Worm (Caenorhabditis elegans): Measurements from ENCODE around the gene afmd-1.

afmd-1 gene

DNA sequence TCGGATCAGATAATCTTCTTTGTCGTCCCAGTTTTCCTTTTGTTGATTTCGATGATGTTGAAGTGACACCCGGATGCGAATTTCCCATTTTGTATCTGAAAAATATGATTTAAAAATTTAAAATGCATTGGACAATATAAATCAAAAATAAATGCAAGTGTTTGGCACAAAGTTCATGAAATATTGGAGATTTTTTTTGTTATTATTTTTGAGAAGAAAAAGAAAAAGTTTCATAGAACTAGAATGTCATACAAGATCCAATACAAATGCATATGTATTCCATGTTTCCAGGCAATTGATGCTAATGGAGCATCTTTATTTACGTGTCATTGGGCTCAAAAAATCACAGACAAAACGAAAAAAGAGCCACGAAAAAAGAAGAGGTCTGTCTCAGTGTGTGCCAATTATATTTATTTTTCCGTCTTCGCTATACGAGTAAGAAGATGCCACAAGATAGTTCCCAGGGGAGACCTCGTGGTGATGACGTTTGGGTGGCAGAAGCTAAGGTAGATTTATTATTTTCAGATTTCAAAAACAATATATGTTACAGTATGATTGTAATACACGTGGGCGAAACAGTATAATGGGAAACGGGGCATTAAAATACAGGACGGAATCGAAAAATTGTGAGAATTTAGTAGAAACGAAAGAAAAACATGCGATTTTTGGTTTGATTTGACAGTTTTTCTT lies 24.5 kb upstream of the afmd-1 start, which contains the start of the genes glb-23 and R13A1.1:
Gene glb-23 (minus strand): TSS at position 101 of the 690 bp plus-strand sequence.
Gene R13A1.1 (plus strand): TSS at position 640 of the 690 bp plus-strand sequence.
- TF ChIP-seq tab-1 (GFP tag; IDR thresholded peaks at IDR 0.05) (no peak), med-1 (GFP tag; optimal IDR thresholded peaks at IDR 0.05; ENCODE audit: insufficient read depth) (no peak), cog-1 (tag; optimal IDR thresholded peaks at IDR 0.05) (no peak), flt-1 (GFP tag; IDR thresholded peaks at IDR 0.05) (no peak), ref-1 (GFP tag; conservative IDR thresholded peaks at IDR 0.05) (no peak), klf-2 (GFP tag; conservative IDR thresholded peaks at IDR 0.05) (no peak)

DNA sequence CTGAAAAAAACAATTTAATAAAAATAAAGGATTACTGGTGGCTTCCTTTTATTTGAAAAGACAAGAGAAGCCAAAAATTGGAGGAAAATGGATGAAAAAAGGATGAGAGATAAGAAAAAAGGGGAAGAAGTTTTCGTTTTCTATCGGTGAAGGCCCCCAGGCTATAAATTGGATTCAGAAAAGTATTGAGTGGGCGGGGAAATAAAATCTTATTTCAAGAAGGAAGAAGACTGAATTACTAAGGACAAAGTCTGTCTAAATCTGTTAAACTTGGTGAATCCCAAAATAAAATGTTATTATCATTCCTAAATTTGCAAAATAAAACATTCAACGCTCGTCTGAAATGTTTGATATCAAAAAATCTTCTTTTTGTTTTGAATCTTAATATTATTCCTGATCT lies 21.9 kb upstream of the afmd-1 start:
- TF ChIP-seq med-1 (GFP tag; optimal IDR thresholded peaks at IDR 0.05; ENCODE audit: insufficient read depth) (no peak), cog-1 (tag; optimal IDR thresholded peaks at IDR 0.05) (no peak), ztf-23 (GFP tag; IDR thresholded peaks at IDR 0.05) (no peak), tab-1 (GFP tag; IDR thresholded peaks at IDR 0.05) (no peak), klf-2 (GFP tag; conservative IDR thresholded peaks at IDR 0.05) (no peak), flt-1 (GFP tag; IDR thresholded peaks at IDR 0.05) (no peak), T22C8.4 (GFP tag; IDR thresholded peaks at IDR 0.05) (no peak), ref-1 (GFP tag; conservative IDR thresholded peaks at IDR 0.05) (no peak), ztf-29 (GFP tag; IDR thresholded peaks at IDR 0.05) (no peak)

DNA sequence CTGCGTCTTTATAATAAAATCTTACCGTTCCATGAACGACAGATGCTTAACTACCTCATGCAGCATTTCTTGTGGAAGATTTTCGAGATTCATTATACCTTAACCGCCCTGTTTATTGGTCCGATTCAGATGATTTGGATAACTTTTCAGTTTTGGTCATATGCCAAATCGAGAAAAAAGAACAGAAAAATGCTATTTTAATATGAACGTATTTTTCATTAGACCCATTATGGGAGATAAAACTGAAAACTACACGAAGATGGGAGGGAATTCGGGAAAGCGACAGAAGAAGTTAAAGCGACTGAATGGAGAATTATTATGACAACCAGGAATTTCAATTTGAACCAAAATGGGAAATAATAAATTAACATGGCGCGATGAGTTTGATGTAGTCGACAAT lies 17.0 kb upstream of the afmd-1 start, which contains the start of gene R13A1.10:
Gene R13A1.10 (minus strand): TSS at position 101 of the 400 bp plus-strand sequence.
- TF ChIP-seq ztf-29 (GFP tag; IDR thresholded peaks at IDR 0.05) (no peak), tab-1 (GFP tag; IDR thresholded peaks at IDR 0.05) (no peak), ref-1 (GFP tag; conservative IDR thresholded peaks at IDR 0.05) (no peak), flt-1 (GFP tag; IDR thresholded peaks at IDR 0.05) (no peak), cog-1 (tag; optimal IDR thresholded peaks at IDR 0.05) (no peak), med-1 (GFP tag; optimal IDR thresholded peaks at IDR 0.05; ENCODE audit: insufficient read depth) (no peak), T22C8.4 (GFP tag; IDR thresholded peaks at IDR 0.05) (no peak), ztf-23 (GFP tag; IDR thresholded peaks at IDR 0.05) (no peak), klf-2 (GFP tag; conservative IDR thresholded peaks at IDR 0.05) (no peak)

DNA sequence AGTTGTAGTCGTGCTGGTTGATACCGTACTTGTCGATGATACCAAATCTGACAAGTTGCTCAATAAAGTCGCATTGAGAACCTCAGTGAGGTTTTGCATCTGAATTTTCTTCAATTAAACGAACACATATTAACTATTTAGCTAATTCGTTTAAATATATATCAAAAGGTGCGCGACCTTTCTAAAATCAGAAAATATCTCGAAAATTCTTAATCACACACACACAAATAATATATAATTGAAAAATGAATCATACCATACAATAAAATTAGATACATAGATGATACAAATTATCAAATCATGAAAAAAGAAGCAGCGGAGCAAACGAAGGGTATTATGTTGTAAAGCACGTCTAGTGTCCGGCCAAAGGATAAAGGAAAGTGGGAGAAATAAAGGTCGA lies 15.8 kb upstream of the afmd-1 start, which contains the start of gene D2024.5:
Gene D2024.5 (minus strand): TSS at position 101 of the 400 bp plus-strand sequence.
- TF ChIP-seq flt-1 (GFP tag; IDR thresholded peaks at IDR 0.05) = no peak

DNA sequence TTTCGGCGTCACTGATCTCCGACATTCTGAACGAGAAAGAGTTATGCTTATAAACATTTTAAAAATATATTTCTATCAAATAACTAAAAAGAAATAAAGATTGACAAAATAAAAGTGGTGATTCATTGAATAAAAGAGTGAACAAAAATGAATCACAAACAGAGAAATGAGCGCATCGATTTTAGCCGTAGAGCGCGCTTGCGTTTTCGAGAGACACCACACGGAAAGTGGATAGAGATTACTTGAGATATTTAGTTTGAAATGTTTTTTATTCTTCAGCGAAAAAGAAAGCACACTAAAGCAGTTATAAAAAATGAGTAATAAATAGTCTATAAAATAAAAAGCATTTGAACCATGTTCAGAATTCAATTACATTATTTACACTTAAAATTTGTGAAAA lies 13.8 kb upstream of the afmd-1 start, which contains the start of gene cap-1:
Gene cap-1 (minus strand): TSS at position 26 of the 400 bp plus-strand sequence.
- TF ChIP-seq flt-1 (GFP tag; IDR thresholded peaks at IDR 0.05) (peak; percentile 60), cog-1 (tag; optimal IDR thresholded peaks at IDR 0.05) (peak; percentile 33), ztf-23 (GFP tag; IDR thresholded peaks at IDR 0.05) (no peak), T22C8.4 (GFP tag; IDR thresholded peaks at IDR 0.05) (peak; percentile 78)

DNA sequence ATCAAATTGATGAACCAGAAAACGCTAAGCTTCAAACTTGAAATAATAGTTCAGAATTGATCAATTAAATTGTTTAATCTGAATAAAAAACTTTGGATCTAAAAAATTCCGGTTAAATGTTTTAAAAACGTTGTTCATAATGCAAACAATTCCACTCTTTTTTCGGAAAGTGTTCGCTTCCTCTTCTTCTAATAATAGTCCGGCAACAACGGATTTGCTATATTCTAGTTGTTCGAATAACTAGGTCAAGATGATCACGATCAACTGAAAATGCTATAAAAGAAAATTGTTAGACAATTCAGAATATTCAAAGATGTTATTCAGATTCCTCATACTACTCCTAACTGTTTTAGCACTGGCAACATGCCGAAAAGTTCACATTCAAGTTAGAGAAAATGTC lies 13.1 kb upstream of the afmd-1 start, which contains the start of gene D2024.4:
Gene D2024.4 (plus strand): TSS at position 301 of the 400 bp plus-strand sequence.
- TF ChIP-seq ref-1 (GFP tag; conservative IDR thresholded peaks at IDR 0.05) = no peak
- TF ChIP-seq klf-2 (GFP tag; conservative IDR thresholded peaks at IDR 0.05) = no peak
- TF ChIP-seq med-1 (GFP tag; optimal IDR thresholded peaks at IDR 0.05; ENCODE audit: insufficient read depth) = no peak
- no peak for TF ChIP-seq tab-1 (GFP tag; IDR thresholded peaks at IDR 0.05)
- no peak for TF ChIP-seq flt-1 (GFP tag; IDR thresholded peaks at IDR 0.05)
- TF ChIP-seq ztf-23 (GFP tag; IDR thresholded peaks at IDR 0.05) = no peak
- TF ChIP-seq ztf-29 (GFP tag; IDR thresholded peaks at IDR 0.05) = no peak
- TF ChIP-seq T22C8.4 (GFP tag; IDR thresholded peaks at IDR 0.05) = no peak
- no peak for TF ChIP-seq cog-1 (tag; optimal IDR thresholded peaks at IDR 0.05)

DNA sequence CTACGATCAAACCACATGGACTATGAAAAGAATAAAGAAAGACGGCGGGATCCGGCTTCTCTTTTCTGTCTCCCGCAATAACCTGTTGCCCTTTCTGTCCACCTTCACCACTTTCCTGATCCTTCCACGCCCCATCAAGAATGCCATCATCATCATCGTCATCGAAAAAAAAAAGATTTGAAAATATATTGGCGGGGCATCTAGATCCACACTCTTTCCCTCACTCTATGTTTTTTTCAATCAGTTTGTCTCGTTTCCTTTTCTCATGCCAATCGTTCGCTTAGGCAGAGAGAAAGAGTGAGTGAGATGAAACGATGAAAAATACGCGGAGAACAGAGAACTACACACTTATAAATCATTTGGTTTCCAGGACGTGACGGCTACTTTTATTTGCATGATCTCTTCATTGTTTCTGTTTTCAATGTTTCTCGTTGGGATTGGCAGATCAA lies 10.4 kb upstream of the afmd-1 start:
- TF ChIP-seq ztf-23 (GFP tag; IDR thresholded peaks at IDR 0.05) (no peak), T22C8.4 (GFP tag; IDR thresholded peaks at IDR 0.05) (no peak), ztf-29 (GFP tag; IDR thresholded peaks at IDR 0.05) (no peak), klf-2 (GFP tag; conservative IDR thresholded peaks at IDR 0.05) (no peak), med-1 (GFP tag; optimal IDR thresholded peaks at IDR 0.05; ENCODE audit: insufficient read depth) (no peak), cog-1 (tag; optimal IDR thresholded peaks at IDR 0.05) (no peak), ref-1 (GFP tag; conservative IDR thresholded peaks at IDR 0.05) (no peak), tab-1 (GFP tag; IDR thresholded peaks at IDR 0.05) (no peak)

DNA sequence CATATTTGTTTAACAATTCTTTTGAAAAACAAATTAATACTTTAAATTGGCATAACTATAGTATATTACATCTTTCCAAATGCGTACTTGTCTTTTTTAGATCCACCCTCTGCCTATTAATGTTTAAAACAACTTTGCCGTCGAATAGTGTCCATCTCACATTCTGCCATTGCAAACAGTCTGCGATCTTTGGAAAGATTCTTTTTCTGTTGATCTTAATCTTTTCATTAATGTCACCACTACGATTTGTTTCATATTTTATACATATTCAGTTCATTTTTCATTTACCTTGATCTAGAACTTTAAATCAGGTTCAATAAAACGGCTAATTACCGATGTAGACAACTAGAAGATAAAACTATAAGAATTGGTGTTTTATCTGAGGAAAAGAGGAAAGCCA lies 9.4 kb upstream of the afmd-1 start:
- TF ChIP-seq ztf-29 (GFP tag; IDR thresholded peaks at IDR 0.05) = no peak
- TF ChIP-seq flt-1 (GFP tag; IDR thresholded peaks at IDR 0.05) = no peak
- no peak for TF ChIP-seq med-1 (GFP tag; optimal IDR thresholded peaks at IDR 0.05; ENCODE audit: insufficient read depth)
- no peak for TF ChIP-seq T22C8.4 (GFP tag; IDR thresholded peaks at IDR 0.05)
- no peak for TF ChIP-seq cog-1 (tag; optimal IDR thresholded peaks at IDR 0.05)
- TF ChIP-seq tab-1 (GFP tag; IDR thresholded peaks at IDR 0.05) = no peak
- TF ChIP-seq klf-2 (GFP tag; conservative IDR thresholded peaks at IDR 0.05) = no peak
- no peak for TF ChIP-seq ztf-23 (GFP tag; IDR thresholded peaks at IDR 0.05)
- TF ChIP-seq ref-1 (GFP tag; conservative IDR thresholded peaks at IDR 0.05) = no peak

DNA sequence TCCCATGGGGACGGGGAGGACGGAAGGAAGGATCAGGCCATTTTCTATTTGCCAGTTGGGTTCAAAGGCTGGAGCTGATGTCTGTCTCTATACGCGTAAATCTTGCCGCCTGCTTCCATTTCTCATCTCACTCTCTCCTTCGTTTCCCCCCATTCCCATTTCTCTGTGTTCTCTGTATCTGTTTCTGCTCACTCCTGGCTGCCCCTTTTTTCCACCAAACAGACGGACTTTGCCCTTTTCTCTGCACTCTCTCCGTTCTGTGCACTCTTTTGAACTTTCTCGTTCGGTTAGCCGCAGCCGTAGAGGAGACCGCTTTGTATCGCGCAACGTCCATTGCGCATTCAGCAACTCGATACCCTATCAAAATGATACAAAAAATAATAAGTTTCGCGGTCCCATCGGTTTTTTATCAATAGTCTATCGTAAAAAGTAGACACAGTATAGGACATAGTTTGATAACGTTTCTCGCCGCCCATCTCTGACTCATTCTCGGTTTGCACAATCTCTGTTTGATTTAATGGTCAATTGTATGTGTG lies 8.6 kb upstream of the afmd-1 start:
- TF ChIP-seq ref-1 (GFP tag; conservative IDR thresholded peaks at IDR 0.05) = no peak
- TF ChIP-seq klf-2 (GFP tag; conservative IDR thresholded peaks at IDR 0.05) = no peak
- TF ChIP-seq T22C8.4 (GFP tag; IDR thresholded peaks at IDR 0.05) = no peak
- TF ChIP-seq med-1 (GFP tag; optimal IDR thresholded peaks at IDR 0.05; ENCODE audit: insufficient read depth) = no peak
- TF ChIP-seq cog-1 (tag; optimal IDR thresholded peaks at IDR 0.05) = peak; percentile 58
- peak; percentile 55; the same call in 1 of the 2 replicates for TF ChIP-seq ztf-23 (GFP tag; IDR thresholded peaks at IDR 0.05)
- peak; percentile 68 for TF ChIP-seq flt-1 (GFP tag; IDR thresholded peaks at IDR 0.05)
- no peak for TF ChIP-seq ztf-29 (GFP tag; IDR thresholded peaks at IDR 0.05)
- 0 out of 2 replicates have a peak, but pooled peaks have one; percentile 52 for TF ChIP-seq tab-1 (GFP tag; IDR thresholded peaks at IDR 0.05)
